Fruit fly (Drosophila melanogaster) whole organism: ENCODE measurements around the gene fiz.

Experiments
- CG8478 ChIP-seq: fragments of >200 bp; optimal IDR thresholded peaks from 2 replicates; lab custom pipeline; 2018; ENCODE audit warnings: inconsistent platforms
- Dll ChIP-seq: fragments of >200 bp; optimal IDR thresholded peaks from 2 replicates; lab custom pipeline; 2017
- EcR ChIP-seq, 2 experiments: fragments of >200 bp; optimal IDR thresholded peaks; 2 replicates each; lab custom pipeline; 2017; ENCODE audit warnings: missing biosample characterization in 2 of 2, missing genetic modification characterization in 2 of 2, missing genetic modification reagents in 2 of 2
- pan ChIP-seq: fragments of >200 bp; optimal IDR thresholded peaks from 2 replicates; lab custom pipeline; 2017
- psq ChIP-seq: fragments of >200 bp; optimal IDR thresholded peaks from 2 replicates; lab custom pipeline; 2017
- usp ChIP-seq: fragments of >200 bp; optimal IDR thresholded peaks from 2 replicates; lab custom pipeline; 2017; ENCODE audit warnings: missing biosample characterization, missing genetic modification characterization, mixed read lengths

- TF ChIP-seq usp (GFP tag; lab: Kevin White, UChicago) (no peak), CG8478 (lab: Kevin White, UChicago) (no peak), Dll (lab: Kevin White, UChicago) (no peak), psq (lab: Kevin White, UChicago) (no peak), pan (no peak), EcR (GFP tag; optimal IDR thresholded peaks at IDR 0.05; lab: Kevin White, UChicago) (no peak)
Observed at dm6 chrX:14878917-14879316, 30.6 kb downstream of the fiz start.
